Worm (Caenorhabditis elegans): Measurements from ENCODE around the gene npr-10.

DNA sequence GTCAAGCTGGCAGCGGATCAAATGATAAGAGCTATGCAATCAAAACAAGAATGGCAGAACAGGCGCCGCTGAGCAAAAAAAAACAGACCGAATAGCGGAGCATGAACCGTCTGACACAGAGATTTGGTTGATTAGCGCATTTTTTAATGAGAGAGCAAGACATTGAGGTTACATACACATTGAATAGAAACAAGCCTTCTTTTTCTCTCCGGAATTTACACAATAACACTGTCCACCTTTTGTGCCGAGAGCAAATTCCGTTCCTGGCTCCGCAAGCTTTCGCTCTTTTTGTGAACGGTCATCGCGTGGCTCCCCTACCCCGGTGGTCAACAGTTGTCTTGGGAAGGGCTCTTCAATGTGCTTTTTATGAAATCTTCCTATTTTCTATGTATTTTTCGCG lies 23.1 kb upstream of the npr-10 start, which contains the start of gene K03A11.6:
- TF ChIP-seq madf-2 (tag; optimal IDR thresholded peaks at IDR 0.05) (no peak), hlh-15 (tag; optimal IDR thresholded peaks at IDR 0.05) (no peak), tbx-2 (tag; optimal IDR thresholded peaks at IDR 0.05) (no peak)

Data from whole organism, late embryonic.